Worm (Caenorhabditis elegans): ENCODE results near the gene oatr-1.

oatr-1 gene

ce11 chrIII:6351438-6351837, 44.5 kb downstream of the oatr-1 start:
- TF ChIP-seq F13C5.2 (tag; optimal IDR thresholded peaks at IDR 0.05) (no peak), ets-7 (tag; optimal IDR thresholded peaks at IDR 0.05) (no peak), B0310.2 (tag; optimal IDR thresholded peaks at IDR 0.05) (no peak), tra-4 (tag; optimal IDR thresholded peaks at IDR 0.05) (no peak), hmg-4 (GFP tag; optimal IDR thresholded peaks at IDR 0.05) (no peak), pes-1 (GFP tag; IDR thresholded peaks at IDR 0.05) (no peak), flt-1 (GFP tag; IDR thresholded peaks at IDR 0.05) (no peak), sea-1 (GFP tag; conservative IDR thresholded peaks at IDR 0.05) (no peak), aly-1 (tag; optimal IDR thresholded peaks at IDR 0.05) (no peak), scrt-1 (GFP tag; IDR thresholded peaks at IDR 0.05) (no peak), ama-1 (optimal IDR thresholded peaks at IDR 0.05) (no peak), tbx-11 (GFP tag; IDR thresholded peaks at IDR 0.05) (no peak), ceh-13 (GFP tag; optimal IDR thresholded peaks at IDR 0.05) (no peak), ceh-36 (tag; optimal IDR thresholded peaks at IDR 0.05) (no peak), tbx-37 (GFP tag; conservative IDR thresholded peaks at IDR 0.05) (no peak), hmbx-1 (tag; optimal IDR thresholded peaks at IDR 0.05) (no peak)

DNA sequence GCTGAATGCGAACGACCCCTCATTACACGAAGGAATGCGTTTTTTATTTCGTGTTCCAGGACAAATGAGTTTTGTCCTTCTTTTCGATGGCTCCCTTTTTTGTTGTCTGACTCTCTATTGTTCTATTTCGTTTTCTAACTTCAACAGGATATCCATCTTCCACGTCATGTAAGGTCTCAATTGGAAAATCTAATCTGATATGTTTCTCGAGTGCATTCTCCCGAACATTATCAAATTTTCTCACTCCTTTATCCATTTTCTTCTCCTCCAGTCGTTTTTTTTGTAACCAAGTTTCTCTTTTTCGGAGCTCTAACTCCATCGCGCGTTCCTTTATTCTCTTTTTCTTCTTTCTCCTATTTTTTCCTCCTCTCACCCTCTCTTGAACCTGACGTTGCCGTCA, 45.6 kb downstream of the oatr-1 start:
- TF ChIP-seq F13C5.2 (tag; optimal IDR thresholded peaks at IDR 0.05) = no peak
- no peak for TF ChIP-seq ceh-13 (GFP tag; optimal IDR thresholded peaks at IDR 0.05)
- no peak for TF ChIP-seq pes-1 (GFP tag; IDR thresholded peaks at IDR 0.05)
- no peak for TF ChIP-seq hnd-1 (tag; optimal IDR thresholded peaks at IDR 0.05)

DNA sequence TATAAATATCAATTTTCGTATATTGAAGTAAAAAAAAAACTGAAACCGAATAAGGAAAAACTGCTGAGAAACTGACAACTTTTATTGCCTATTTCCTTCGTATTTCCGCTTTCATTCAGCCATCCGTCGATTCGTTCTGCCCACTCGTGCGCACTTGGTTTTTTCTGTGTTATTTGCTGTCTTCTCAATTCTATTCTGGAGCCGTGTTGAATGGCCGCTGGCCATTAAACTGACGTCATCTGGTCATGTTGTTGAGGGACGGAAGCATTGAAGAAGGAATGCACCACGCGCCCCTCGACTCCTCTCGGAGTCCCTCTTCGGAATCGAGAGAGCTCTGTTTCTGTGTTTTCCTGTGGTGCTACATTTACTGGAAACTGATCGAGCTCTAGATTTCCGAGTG, 47.4 kb downstream of the oatr-1 start:
- TF ChIP-seq B0310.2 (tag; optimal IDR thresholded peaks at IDR 0.05) = no peak
- no peak for TF ChIP-seq hmg-4 (GFP tag; optimal IDR thresholded peaks at IDR 0.05)
- no peak for TF ChIP-seq ets-7 (tag; optimal IDR thresholded peaks at IDR 0.05)
- TF ChIP-seq aly-1 (tag; optimal IDR thresholded peaks at IDR 0.05) = no peak
- TF ChIP-seq hmbx-1 (tag; optimal IDR thresholded peaks at IDR 0.05) = no peak
- no peak for TF ChIP-seq sea-1 (GFP tag; conservative IDR thresholded peaks at IDR 0.05)
- no peak for TF ChIP-seq hnd-1 (tag; optimal IDR thresholded peaks at IDR 0.05)
- TF ChIP-seq pes-1 (GFP tag; IDR thresholded peaks at IDR 0.05) = no peak
- no peak for TF ChIP-seq tra-4 (tag; optimal IDR thresholded peaks at IDR 0.05)
- no peak for TF ChIP-seq ceh-36 (tag; optimal IDR thresholded peaks at IDR 0.05)
- no peak for TF ChIP-seq ama-1 (optimal IDR thresholded peaks at IDR 0.05)
- TF ChIP-seq F13C5.2 (tag; optimal IDR thresholded peaks at IDR 0.05) = no peak

DNA sequence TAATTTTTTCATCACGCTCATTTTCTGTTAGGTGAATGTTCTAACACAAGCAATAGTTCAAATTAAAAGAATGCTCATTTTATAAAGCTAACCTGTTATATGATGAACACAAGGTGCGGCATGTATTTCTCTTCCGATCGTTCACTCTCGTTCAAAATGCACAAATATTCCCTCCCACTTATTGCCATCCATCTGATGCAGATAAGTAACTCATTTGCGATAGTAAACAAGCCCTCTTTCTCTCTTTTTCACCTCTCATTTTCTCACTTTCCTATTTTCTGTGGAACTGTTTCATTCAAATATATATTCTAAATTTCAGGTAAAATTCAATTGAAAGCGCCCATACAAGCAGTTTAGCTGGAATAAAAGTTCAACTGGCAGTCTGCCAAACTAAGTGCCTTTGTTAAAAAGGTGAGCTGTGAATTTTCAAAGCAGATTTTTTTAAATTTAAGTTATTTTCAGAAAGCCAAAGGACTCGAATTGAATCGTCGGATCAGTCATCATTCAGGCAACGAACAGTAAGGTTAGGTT, 49.9 kb downstream of the oatr-1 start, which contains the start of the genes trmt-10C.2 and C56G2.22:
TSS of gene trmt-10C.2 (plus strand) at position 314 of the 531 bp plus-strand sequence.
TSS of gene C56G2.22 (plus strand) at position 481 of the 531 bp plus-strand sequence.
- TF ChIP-seq hmg-4 (GFP tag; optimal IDR thresholded peaks at IDR 0.05) (no peak), hmbx-1 (tag; optimal IDR thresholded peaks at IDR 0.05) (no peak), aly-1 (tag; optimal IDR thresholded peaks at IDR 0.05) (no peak), ceh-13 (GFP tag; optimal IDR thresholded peaks at IDR 0.05) (no peak), scrt-1 (GFP tag; IDR thresholded peaks at IDR 0.05) (no peak), ets-7 (tag; optimal IDR thresholded peaks at IDR 0.05) (no peak), ceh-36 (tag; optimal IDR thresholded peaks at IDR 0.05) (no peak), B0310.2 (tag; optimal IDR thresholded peaks at IDR 0.05) (no peak)

DNA sequence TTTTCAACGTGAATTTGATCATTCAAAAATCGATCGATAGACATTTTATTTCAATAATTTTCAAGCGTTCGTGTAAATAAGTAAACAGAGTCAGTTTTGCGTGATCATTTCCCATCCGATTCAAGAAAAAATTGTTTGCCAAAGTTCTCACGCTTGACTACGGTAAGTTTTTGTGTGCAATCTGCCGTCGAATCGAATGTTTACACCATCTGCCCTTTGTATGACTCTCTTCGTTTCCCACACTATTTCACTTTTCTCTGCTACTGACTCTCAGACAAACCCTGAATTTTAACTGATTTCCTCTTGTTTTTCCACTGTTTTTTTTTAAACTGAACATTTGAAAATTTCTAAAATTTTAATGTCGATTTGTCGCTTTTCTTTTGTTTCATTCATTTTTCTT, 51.2 kb downstream of the oatr-1 start:
- TF ChIP-seq F13C5.2 (tag; optimal IDR thresholded peaks at IDR 0.05) (peak; percentile 86), ceh-36 (tag; optimal IDR thresholded peaks at IDR 0.05) (no peak)

All from whole organism, early embryonic.